Fruit fly (Drosophila melanogaster): ENCODE results near the gene CG6766.
A peak's percentile ranks its signal among the peaks of the same experiment; 100 is the strongest.

CG6766 gene

dm6 chr2L:12033890-12034289 lies 6.6 kb downstream of the CG6766 start, which contains the start of gene CG18788:
Gene CG18788, plus strand, starts transcription at chr2L:12034190.
- TF ChIP-seq Met (GFP tag; optimal IDR thresholded peaks at IDR 0.05) (no peak), net (GFP tag; optimal IDR thresholded peaks at IDR 0.05) (no peak)

dm6 chr2L:12030552-12031131 lies 9.8 kb downstream of the CG6766 start:
- TF ChIP-seq Eip93F (GFP tag; optimal IDR thresholded peaks at IDR 0.05) (peak; percentile 2), Smox (GFP tag; optimal IDR thresholded peaks at IDR 0.05) (no peak), vri (GFP tag; optimal IDR thresholded peaks at IDR 0.05) (peak; percentile 57), Sox102F (GFP tag; optimal IDR thresholded peaks at IDR 0.05) (no peak), svp (GFP tag) (peak; percentile 25), Sox14 (GFP tag; optimal IDR thresholded peaks at IDR 0.05) (no peak), Met (GFP tag; optimal IDR thresholded peaks at IDR 0.05) (no peak)

- TF ChIP-seq svp (GFP tag): peak; percentile 84
- TF ChIP-seq CG34406 (GFP tag; optimal IDR thresholded peaks at IDR 0.05): no peak
- TF ChIP-seq CG9139 (GFP tag; optimal IDR thresholded peaks at IDR 0.05): no peak
- no peak for TF ChIP-seq CG7368 (GFP tag; optimal IDR thresholded peaks at IDR 0.05)
- no peak for TF ChIP-seq Sox14 (GFP tag; optimal IDR thresholded peaks at IDR 0.05)
- TF ChIP-seq CG11902 (GFP tag; optimal IDR thresholded peaks at IDR 0.05): no peak
- peak; percentile 66 for TF ChIP-seq vri (GFP tag; optimal IDR thresholded peaks at IDR 0.05)
- no peak for TF ChIP-seq acj6 (GFP tag; optimal IDR thresholded peaks at IDR 0.05)
These were observed 10.8 kb downstream of the CG6766 start for dm6 chr2L:12029594-12030197.

dm6 chr2L:12028808-12029207 lies 11.7 kb downstream of the CG6766 start:
- TF ChIP-seq CG6808 (GFP tag; optimal IDR thresholded peaks at IDR 0.05) (no peak), achi (GFP tag; optimal IDR thresholded peaks at IDR 0.05) (no peak), CG16779 (tag; optimal IDR thresholded peaks at IDR 0.05) (no peak), CG6163 (GFP tag; IDR thresholded peaks at IDR 0.05) (no peak), topi (GFP tag; optimal IDR thresholded peaks at IDR 0.05) (no peak), Smox (GFP tag; optimal IDR thresholded peaks at IDR 0.05) (no peak), Sox15 (GFP tag; optimal IDR thresholded peaks at IDR 0.05) (no peak), Eip78C (GFP tag) (peak; percentile 10), fkh (GFP tag; optimal IDR thresholded peaks at IDR 0.05) (no peak), Ets96B (tag; optimal IDR thresholded peaks at IDR 0.05) (no peak), lz (GFP tag; optimal IDR thresholded peaks at IDR 0.05) (no peak), esn (GFP tag; optimal IDR thresholded peaks at IDR 0.05) (no peak), svp (GFP tag) (peak; percentile 99), salr (GFP tag; optimal IDR thresholded peaks at IDR 0.05) (no peak), Hr4 (GFP tag; optimal IDR thresholded peaks at IDR 0.05) (no peak), dsx (GFP tag; optimal IDR thresholded peaks at IDR 0.05; ENCODE audit: poor library complexity, severe bottlenecking) (no peak), dac (GFP tag; optimal IDR thresholded peaks at IDR 0.05) (no peak), vri (GFP tag; optimal IDR thresholded peaks at IDR 0.05) (peak; percentile 80), Sox14 (GFP tag; optimal IDR thresholded peaks at IDR 0.05) (peak; percentile 41), CG8119 (GFP tag; IDR thresholded peaks at IDR 0.05) (no peak)

DNA sequence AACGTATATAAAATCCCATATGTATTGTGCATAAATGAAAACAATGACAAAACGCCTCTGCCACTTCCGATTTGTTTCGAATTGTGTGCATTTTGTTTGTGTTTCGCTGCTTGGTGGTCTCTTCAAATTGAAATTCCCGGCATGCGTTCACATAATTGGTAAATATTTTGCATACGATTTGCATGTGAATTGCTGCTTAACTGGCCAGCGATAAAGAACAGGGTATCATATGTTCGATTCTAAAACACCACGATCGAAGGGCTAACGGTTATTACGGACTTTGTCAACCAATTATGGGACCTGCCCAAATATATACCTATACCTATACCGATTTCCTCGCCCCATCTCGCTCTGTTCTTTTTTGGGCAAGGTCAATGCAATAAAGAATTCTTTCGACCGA lies 12.4 kb downstream of the CG6766 start:
- peak; percentile 2 for TF ChIP-seq topi (GFP tag; optimal IDR thresholded peaks at IDR 0.05)
- TF ChIP-seq Met (GFP tag; optimal IDR thresholded peaks at IDR 0.05): peak; percentile 22
- TF ChIP-seq svp (GFP tag): peak; percentile 67
- no peak for TF ChIP-seq fkh (GFP tag; optimal IDR thresholded peaks at IDR 0.05)

DNA sequence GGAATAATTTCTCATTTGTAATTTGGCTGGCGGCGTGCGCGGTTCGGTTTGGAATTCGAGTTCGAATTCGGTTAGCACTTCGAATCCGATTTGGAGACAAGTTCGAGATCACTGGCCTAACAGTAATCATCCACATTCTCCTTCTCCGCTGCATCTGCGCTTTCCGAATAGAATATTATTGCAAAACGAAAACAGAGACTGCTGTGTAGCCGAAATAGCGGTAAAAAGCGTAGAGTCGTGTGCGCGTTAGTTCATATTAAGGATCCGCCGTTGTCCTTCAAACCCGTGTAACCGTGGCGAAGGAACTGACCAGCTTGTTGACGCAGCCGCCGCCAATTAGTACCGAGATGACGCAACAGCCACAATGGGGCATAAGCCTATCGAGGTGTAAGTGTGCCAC lies 13.1 kb downstream of the CG6766 start, which contains the start of gene dmGlut:
Gene dmGlut (plus strand): TSS at position 4 of the 400 bp plus-strand sequence.
- TF ChIP-seq vri (GFP tag; optimal IDR thresholded peaks at IDR 0.05): no peak
- no peak for TF ChIP-seq Lpt (GFP tag; optimal IDR thresholded peaks at IDR 0.05)
- TF ChIP-seq CG6792 (GFP tag; optimal IDR thresholded peaks at IDR 0.05): no peak
- no peak for TF ChIP-seq fd85E (GFP tag; optimal IDR thresholded peaks at IDR 0.05)
- no peak for TF ChIP-seq achi (GFP tag; optimal IDR thresholded peaks at IDR 0.05)
- no peak for TF ChIP-seq Eip78C (GFP tag)
- no peak for TF ChIP-seq Ets21C (GFP tag; optimal IDR thresholded peaks at IDR 0.05)
- TF ChIP-seq CG34406 (GFP tag; optimal IDR thresholded peaks at IDR 0.05): no peak
- no peak for TF ChIP-seq Sox14 (GFP tag; optimal IDR thresholded peaks at IDR 0.05)
- no peak for TF ChIP-seq topi (GFP tag; optimal IDR thresholded peaks at IDR 0.05)
